Fruit fly (Drosophila melanogaster) ovary, adult (tissue): ENCODE data around the gene rhea.

ENCODE experiments used
- CG17801 ChIP-seq: fragments of 200-800 bp; optimal IDR thresholded peaks from 2 replicates; lab custom pipeline; 2019; ENCODE audit warnings: missing biosample characterization, mild to moderate bottlenecking, missing genetic modification characterization, moderate library complexity; ENCODE audit not compliant: partially characterized antibody

rhea gene

DNA sequence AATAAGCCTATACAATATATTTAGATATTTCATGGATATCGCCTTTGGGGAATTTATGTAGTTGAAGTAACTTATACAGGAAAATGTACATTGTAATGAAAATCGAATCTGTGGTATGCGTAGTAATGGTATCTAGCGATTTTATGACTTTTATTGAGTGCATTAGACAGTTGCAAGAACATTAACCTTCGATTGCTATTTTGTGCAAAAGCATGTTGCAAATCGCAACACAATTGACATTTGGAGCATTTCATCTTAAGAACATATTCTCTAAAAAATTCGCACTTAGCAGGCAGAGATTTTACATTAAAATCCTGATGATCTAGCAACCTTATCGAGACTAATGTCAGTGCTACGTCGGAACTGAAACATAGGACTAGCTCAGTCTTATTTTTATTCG is 74.8 kb downstream of the rhea start, which contains the start of gene S-Lap2:
S-Lap2 (plus strand) TSS at position 301 of the 400 bp plus-strand sequence.
- TF ChIP-seq CG17801 (GFP tag; lab: Kevin White, UChicago): no peak

DNA sequence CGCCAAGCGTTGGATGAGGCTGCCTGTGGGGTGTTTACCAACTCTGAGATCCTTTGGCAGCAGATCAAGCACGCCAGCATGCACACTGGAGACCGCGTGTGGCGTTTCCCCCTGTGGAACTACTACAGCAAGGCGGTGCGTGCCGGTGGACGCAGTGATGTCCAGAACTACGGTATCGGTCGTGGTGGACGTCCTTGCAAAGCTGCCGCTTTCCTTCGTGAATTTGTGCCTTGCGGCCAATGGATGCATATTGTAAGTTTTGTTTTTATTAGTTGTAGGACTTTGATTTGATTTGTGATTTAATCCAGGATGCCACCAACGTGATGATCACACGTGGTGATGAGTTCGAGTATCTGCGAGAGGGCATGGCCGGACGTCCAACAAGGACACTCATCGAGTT is 76.7 kb downstream of the rhea start:
- no peak for TF ChIP-seq CG17801 (GFP tag; lab: Kevin White, UChicago)
